Worm (Caenorhabditis elegans) whole organism, L3 larva: ENCODE measurements around the gene glb-6.

Source experiments
- aly-2 ChIP-seq: fragments of 150-350 bp; optimal IDR thresholded peaks from 2 replicates; lab custom pipeline; 2014; ENCODE audit warnings: missing biosample characterization, missing genetic modification characterization
- ama-1 ChIP-seq: fragments of 150-350 bp; optimal IDR thresholded peaks from 2 replicates; lab custom pipeline; 2018
- ceh-16 ChIP-seq: sonication (generic microtip); optimal IDR thresholded peaks from 2 replicates; lab custom pipeline; 2017; ENCODE audit warnings: missing biosample characterization, missing genetic modification characterization
- ceh-82 ChIP-seq: fragments of 150-350 bp; optimal IDR thresholded peaks from 2 replicates; lab custom pipeline; 2014; ENCODE audit warnings: missing biosample characterization, missing genetic modification characterization
- elt-1 ChIP-seq: fragments of 150-350 bp; optimal IDR thresholded peaks from 2 replicates; lab custom pipeline; 2014; ENCODE audit warnings: missing biosample characterization, missing genetic modification characterization
- fos-1 ChIP-seq: fragments of 150-350 bp; optimal IDR thresholded peaks from 2 replicates; lab custom pipeline; 2014; ENCODE audit warnings: missing biosample characterization, missing genetic modification characterization
- lin-15B ChIP-seq: fragments of 150-350 bp; optimal IDR thresholded peaks from 2 replicates; lab custom pipeline; 2014; ENCODE audit warnings: missing biosample characterization, missing genetic modification characterization
- lin-39 ChIP-seq: fragments of 150-350 bp; optimal IDR thresholded peaks from 2 replicates; lab custom pipeline; 2018; ENCODE audit warnings: missing biosample characterization, missing genetic modification reagents, missing genetic modification characterization
- nhr-12 ChIP-seq: fragments of 150-350 bp; optimal IDR thresholded peaks from 2 replicates; lab custom pipeline; 2014; ENCODE audit warnings: missing biosample characterization, missing genetic modification characterization
- nhr-67 ChIP-seq: fragments of 150-350 bp; optimal IDR thresholded peaks from 2 replicates; lab custom pipeline; 2014; ENCODE audit warnings: missing biosample characterization, missing genetic modification characterization
- skn-1 ChIP-seq: fragments of 150-350 bp; optimal IDR thresholded peaks from 2 replicates; lab custom pipeline; 2014; ENCODE audit warnings: missing biosample characterization, missing genetic modification characterization
- zag-1 ChIP-seq: fragments of 150-350 bp; optimal IDR thresholded peaks from 2 replicates; lab custom pipeline; 2014; ENCODE audit warnings: missing biosample characterization, missing genetic modification characterization
- ztf-11 ChIP-seq: fragments of 150-350 bp; optimal IDR thresholded peaks from 2 replicates; lab custom pipeline; 2014; ENCODE audit warnings: missing biosample characterization, missing genetic modification characterization
- ztf-4 ChIP-seq: fragments of 150-350 bp; optimal IDR thresholded peaks from 2 replicates; lab custom pipeline; 2014; ENCODE audit warnings: missing biosample characterization, missing genetic modification characterization

- TF ChIP-seq lin-39 (tag; lab: Kevin White, UChicago) = no peak
- no peak for TF ChIP-seq ama-1 (lab: Kevin White, UChicago)
- no peak for TF ChIP-seq ztf-4 (tag; lab: Kevin White, UChicago)
- no peak for TF ChIP-seq skn-1 (tag; lab: Kevin White, UChicago)
- TF ChIP-seq fos-1 (tag; lab: Kevin White, UChicago) = no peak
- TF ChIP-seq elt-1 (tag; lab: Kevin White, UChicago) = no peak
- no peak for TF ChIP-seq ceh-16 (tag; lab: Kevin White, UChicago)
- no peak for TF ChIP-seq lin-15B
- no peak for TF ChIP-seq nhr-12
- no peak for TF ChIP-seq ceh-82 (tag; lab: Kevin White, UChicago)
- no peak for TF ChIP-seq ztf-11 (tag; lab: Kevin White, UChicago)
- no peak for TF ChIP-seq aly-2 (tag; lab: Kevin White, UChicago)
- no peak for TF ChIP-seq zag-1 (tag; lab: Kevin White, UChicago)
- TF ChIP-seq nhr-67 (tag; lab: Kevin White, UChicago) = no peak
Measured at ce11 chrV:5558590-5558989, 11.7 kb downstream of the glb-6 start, which contains the start of gene glb-5.
